Fruit fly (Drosophila melanogaster): Measurements from ENCODE around the gene tefu.

The tefu gene

dm6 chr3R:15263946-15264345 lies 21.9 kb upstream of the tefu start:
- TF ChIP-seq phol (tag; optimal IDR thresholded peaks at IDR 0.05) (peak; percentile 30), hbn (GFP tag; IDR thresholded peaks at IDR 0.05; ENCODE audit: partially characterized antibody) (peak; percentile 30), crol (GFP tag; IDR thresholded peaks at IDR 0.05) (peak; percentile 87), CG2875 (GFP tag; optimal IDR thresholded peaks at IDR 0.05) (no peak), ash1 (GFP tag; optimal IDR thresholded peaks at IDR 0.05) (no peak), CG16813 (GFP tag; IDR thresholded peaks at IDR 0.05; ENCODE audit: partially characterized antibody) (0 out of 3 replicates have a peak, but pooled peaks have one; percentile 16), BtbVII (GFP tag; optimal IDR thresholded peaks at IDR 0.05) (no peak), Dref (GFP tag; IDR thresholded peaks at IDR 0.05) (peak; percentile 65), Dp (GFP tag; optimal IDR thresholded peaks at IDR 0.05) (peak; percentile 29), CG3281 (GFP tag; optimal IDR thresholded peaks at IDR 0.05) (no peak), Awh (GFP tag; IDR thresholded peaks at IDR 0.05) (no peak), unc-4 (GFP tag; IDR thresholded peaks at IDR 0.05; ENCODE audit: partially characterized antibody) (peak; percentile 37), emc (GFP tag; optimal IDR thresholded peaks at IDR 0.05) (no peak), HLH4C (GFP tag; IDR thresholded peaks at IDR 0.05; ENCODE audit: partially characterized antibody) (peak; percentile 6; the same call in 2 of the 3 replicates), Poxn (GFP tag; IDR thresholded peaks at IDR 0.05) (no peak), ato (GFP tag; IDR thresholded peaks at IDR 0.05; ENCODE audit: partially characterized antibody) (0 out of 2 replicates have a peak, but pooled peaks have one; percentile 30), amos (GFP tag; IDR thresholded peaks at IDR 0.05; ENCODE audit: partially characterized antibody) (peak; percentile 33; the same call in 1 of the 2 replicates), E2f2 (GFP tag; IDR thresholded peaks at IDR 0.05) (peak; percentile 43; the same call in 1 of the 2 replicates), mld (GFP tag; IDR thresholded peaks at IDR 0.05; ENCODE audit: partially characterized antibody) (0 out of 3 replicates have a peak, but pooled peaks have one; percentile 17)

DNA sequence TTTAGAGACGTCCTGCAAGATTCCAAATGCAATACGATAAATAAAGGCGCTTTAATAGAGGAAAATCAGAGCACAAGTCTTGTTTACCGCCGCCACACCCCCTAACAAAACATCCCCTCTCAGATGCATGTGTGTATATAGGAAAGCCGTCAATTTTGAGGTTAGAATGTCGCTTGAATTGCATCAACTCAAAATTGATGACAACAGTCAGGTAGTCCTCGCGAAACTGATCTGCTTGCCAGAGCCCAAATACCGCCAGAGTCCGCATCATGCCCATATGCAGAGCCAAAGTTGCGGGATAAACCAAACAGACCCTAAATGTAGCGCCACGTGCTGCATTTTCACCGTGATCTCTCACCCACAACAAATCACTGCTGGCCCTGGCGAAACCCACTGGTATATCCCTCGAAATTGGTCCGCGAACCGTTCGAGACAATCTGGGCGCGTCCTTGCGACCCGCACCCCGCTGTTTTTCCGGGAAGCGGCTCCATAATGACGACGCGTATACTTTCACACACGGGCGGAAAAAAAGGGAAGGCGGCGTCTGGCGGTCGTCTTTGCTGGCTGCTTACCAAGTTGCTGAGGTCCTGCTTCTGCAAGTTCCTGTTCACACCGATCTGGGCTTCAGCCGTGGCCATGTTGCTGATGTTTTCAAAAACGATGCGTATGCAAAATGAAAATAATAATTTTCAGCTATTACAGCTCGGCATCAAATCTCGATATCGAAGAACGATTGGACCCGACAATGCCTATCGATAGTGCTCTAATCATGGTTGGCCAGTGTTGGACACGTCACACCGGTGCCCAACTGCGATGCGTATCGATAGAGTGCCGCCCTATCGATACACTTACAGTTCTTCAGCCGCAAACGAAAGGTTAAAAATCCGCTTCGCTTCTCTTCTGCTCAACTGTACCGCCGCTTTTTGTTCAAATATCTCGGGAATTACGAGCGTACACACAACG lies 21.0 kb upstream of the tefu start, which contains the start of the genes eIF2gamma and Set:
Gene eIF2gamma (minus strand): TSS at position 749 of the 963 bp plus-strand sequence.
Gene Set (plus strand): TSS at position 843 of the 963 bp plus-strand sequence.
- TF ChIP-seq Rfx (GFP tag; IDR thresholded peaks at IDR 0.05) = peak; percentile 86
- TF ChIP-seq maf-S (GFP tag; optimal IDR thresholded peaks at IDR 0.05) = peak; percentile 17
- no peak for TF ChIP-seq bcd (GFP tag; optimal IDR thresholded peaks at IDR 0.05)
- peak; percentile 13 for TF ChIP-seq tup (GFP tag; optimal IDR thresholded peaks at IDR 0.05)
- peak; percentile 54 for TF ChIP-seq CG9797 (GFP tag; optimal IDR thresholded peaks at IDR 0.05)
- peak; percentile 61 for TF ChIP-seq crol (GFP tag; IDR thresholded peaks at IDR 0.05)
- TF ChIP-seq crp (GFP tag; optimal IDR thresholded peaks at IDR 0.05) = peak in 1 of 2 experiments; percentile 35
- TF ChIP-seq Dref (GFP tag; IDR thresholded peaks at IDR 0.05) = peak; percentile 100
- TF ChIP-seq NC2β (GFP tag; optimal IDR thresholded peaks at IDR 0.05) = peak; percentile 2
- TF ChIP-seq CG3163 (GFP tag; optimal IDR thresholded peaks at IDR 0.05) = peak; percentile 9
- TF ChIP-seq fd3F (GFP tag; optimal IDR thresholded peaks at IDR 0.05) = no peak
- TF ChIP-seq hkb (optimal IDR thresholded peaks at IDR 0.05) = no peak
- TF ChIP-seq hkb (GFP tag; IDR thresholded peaks at IDR 0.05) = no peak
- TF ChIP-seq CG15011 (GFP tag; optimal IDR thresholded peaks at IDR 0.05) = no peak
- TF ChIP-seq CG8290 (GFP tag; optimal IDR thresholded peaks at IDR 0.05) = no peak
- TF ChIP-seq CG8290 (tag; optimal IDR thresholded peaks at IDR 0.05) = no peak
- TF ChIP-seq slbo (GFP tag; IDR thresholded peaks at IDR 0.05) = peak; percentile 72
- peak; percentile 37 for TF ChIP-seq Adf1 (GFP tag; IDR thresholded peaks at IDR 0.05)
- peak; percentile 78 for TF ChIP-seq CG3995 (GFP tag; optimal IDR thresholded peaks at IDR 0.05)
- TF ChIP-seq Myb (GFP tag; optimal IDR thresholded peaks at IDR 0.05) = peak; percentile 59
- no peak for TF ChIP-seq fru (optimal IDR thresholded peaks at IDR 0.05)
- no peak for TF ChIP-seq Vsx1 (GFP tag; optimal IDR thresholded peaks at IDR 0.05)
- TF ChIP-seq chinmo (GFP tag; IDR thresholded peaks at IDR 0.05; ENCODE audit: partially characterized antibody) = peak; percentile 95
- TF ChIP-seq Opbp (GFP tag; IDR thresholded peaks at IDR 0.05; ENCODE audit: partially characterized antibody) = peak; percentile 98
- TF ChIP-seq Scr (GFP tag; IDR thresholded peaks at IDR 0.05; ENCODE audit: partially characterized antibody) = peak; percentile 95
- peak; percentile 91 for TF ChIP-seq Dll (GFP tag; IDR thresholded peaks at IDR 0.05; ENCODE audit: partially characterized antibody)
- TF ChIP-seq cwo (GFP tag; optimal IDR thresholded peaks at IDR 0.05) = no peak
- no peak for TF ChIP-seq Asciz (GFP tag; optimal IDR thresholded peaks at IDR 0.05)
- no peak for TF ChIP-seq Hmr (GFP tag; optimal IDR thresholded peaks at IDR 0.05)
- peak; percentile 28 for TF ChIP-seq her (GFP tag; optimal IDR thresholded peaks at IDR 0.05)

Data from whole organism, embryonic.